Worm (Caenorhabditis elegans): ENCODE results near the gene C25F9.5.
"Not testable (repeated sequence)": the region's sequence is repeated elsewhere in the genome, so short reads cannot be mapped to it uniquely, and the experiment has no call there.

- not testable (repeated sequence) for TF ChIP-seq zag-1 (tag; optimal IDR thresholded peaks at IDR 0.05); nhr-28 (tag; optimal IDR thresholded peaks at IDR 0.05); nhr-237 (tag; optimal IDR thresholded peaks at IDR 0.05); ceh-28 (tag; optimal IDR thresholded peaks at IDR 0.05); nhr-77 (tag; optimal IDR thresholded peaks at IDR 0.05); unc-62 (GFP tag; optimal IDR thresholded peaks at IDR 0.05); ceh-82 (tag; optimal IDR thresholded peaks at IDR 0.05)
Observed at ce11 chrV:19459501-19459900, 48.8 kb upstream of the C25F9.5 start.
